Fruit fly (Drosophila melanogaster) whole organism, embryonic: Measurements from ENCODE around the gene CG10874.
A peak's percentile ranks its signal among the peaks of the same experiment; 100 is the strongest.

Experiments
- CG10959 ChIP-seq: fragments of 200-800 bp; sonication (Bioruptor generic); IDR thresholded peaks from 2 replicates; pipeline ENCODE4 v1.3.6; 2022; ENCODE audit warnings: missing biosample characterization, missing genetic modification characterization
- CG10979 ChIP-seq: fragments of 200-800 bp; sonication (Bioruptor generic); optimal IDR thresholded peaks from 2 replicates; lab custom pipeline; 2018; ENCODE audit warnings: missing biosample characterization, mild to moderate bottlenecking, missing genetic modification characterization, moderate library complexity
- CG11093 ChIP-seq: fragments of 200-800 bp; sonication (Bioruptor generic); IDR thresholded peaks from 3 replicates; pipeline ENCODE4 v1.3.6; 2022; ENCODE audit warnings: missing biosample characterization, missing genetic modification characterization
- CG12769 ChIP-seq: fragments of 200-800 bp; sonication (Bioruptor generic); optimal IDR thresholded peaks from 2 replicates; lab custom pipeline; 2019; ENCODE audit warnings: missing biosample characterization, mild to moderate bottlenecking, missing genetic modification characterization, moderate library complexity
- CG14014 ChIP-seq: fragments of 200-800 bp; sonication (Bioruptor generic); IDR thresholded peaks from 2 replicates; pipeline ENCODE4 v1.3.6; 2022; ENCODE audit warnings: missing biosample characterization, missing genetic modification characterization
- CG14710 ChIP-seq: fragments of 200-800 bp; sonication (Bioruptor generic); optimal IDR thresholded peaks from 3 replicates; lab custom pipeline; 2019; ENCODE audit warnings: missing biosample characterization, mild to moderate bottlenecking, missing genetic modification characterization, moderate library complexity
- CG14965 ChIP-seq: fragments of 200-800 bp; sonication (Bioruptor generic); optimal IDR thresholded peaks from 2 replicates; lab custom pipeline; 2016; ENCODE audit warnings: missing biosample characterization, missing genetic modification characterization, borderline replicate concordance
- CG15696 ChIP-seq: fragments of 200-800 bp; sonication (Bioruptor generic); optimal IDR thresholded peaks from 2 replicates; lab custom pipeline; 2019; ENCODE audit warnings: missing biosample characterization, mild to moderate bottlenecking, missing genetic modification characterization, moderate library complexity
- CG17186 ChIP-seq: fragments of 200-800 bp; sonication (Bioruptor generic); optimal IDR thresholded peaks from 3 replicates; lab custom pipeline; 2017; ENCODE audit warnings: missing biosample characterization, missing genetic modification reagents, missing genetic modification characterization
- CG17829 ChIP-seq: fragments of 200-800 bp; optimal IDR thresholded peaks from 2 replicates; lab custom pipeline; 2019; ENCODE audit warnings: missing biosample characterization, mild to moderate bottlenecking, missing genetic modification characterization, moderate library complexity
- CG18011 ChIP-seq: fragments of 200-800 bp; sonication (Bioruptor generic); optimal IDR thresholded peaks from 2 replicates; lab custom pipeline; 2017; ENCODE audit warnings: missing biosample characterization, missing genetic modification characterization, mild to moderate bottlenecking, moderate library complexity, missing genotype
- CG2875 ChIP-seq: fragments of 200-800 bp; sonication (Bioruptor generic); optimal IDR thresholded peaks from 2 replicates; lab custom pipeline; 2017; ENCODE audit warnings: missing biosample characterization, mild to moderate bottlenecking, missing genetic modification characterization, missing genetic modification reagents
- CG2889 ChIP-seq: fragments of 200-800 bp; sonication (Bioruptor generic); IDR thresholded peaks from 3 replicates; pipeline ENCODE4 v1.3.6; 2022; ENCODE audit warnings: missing biosample characterization, missing genetic modification characterization
- CG30403 ChIP-seq: fragments of 200-800 bp; sonication (Bioruptor generic); optimal IDR thresholded peaks from 3 replicates; lab custom pipeline; 2016; ENCODE audit warnings: missing biosample characterization, missing genetic modification characterization
- CG30431 ChIP-seq: fragments of 200-800 bp; sonication (Bioruptor generic); optimal IDR thresholded peaks from 2 replicates; lab custom pipeline; 2017; ENCODE audit warnings: missing biosample characterization, missing genetic modification characterization
- CG7372 ChIP-seq: fragments of 200-800 bp; sonication (Bioruptor generic); IDR thresholded peaks from 2 replicates; pipeline ENCODE4 v1.3.6; 2022; ENCODE audit warnings: missing biosample characterization, missing genetic modification characterization
- CG7745 ChIP-seq: fragments of 200-800 bp; sonication (Bioruptor generic); optimal IDR thresholded peaks from 2 replicates; lab custom pipeline; 2018; ENCODE audit warnings: missing biosample characterization, mild to moderate bottlenecking, missing genetic modification characterization, moderate library complexity
- CG9609 ChIP-seq: fragments of 200-800 bp; sonication (Bioruptor generic); optimal IDR thresholded peaks from 3 replicates; lab custom pipeline; 2016; ENCODE audit warnings: missing biosample characterization, missing genetic modification characterization
- D ChIP-seq, 2 experiments: fragments of 200-800 bp in 1 of 2; fragments of >200 bp in 1 of 2; sonication (Bioruptor generic) in 1 of 2; optimal IDR thresholded peaks; 2 replicates in 1 of 2; 3 replicates in 1 of 2; lab custom pipeline; 2017; ENCODE audit warnings: mild to moderate bottlenecking in 1 of 2, missing biosample characterization in 1 of 2, missing genetic modification characterization in 1 of 2, missing genetic modification reagents in 1 of 2
- Dref ChIP-seq: fragments of 200-800 bp; sonication (Bioruptor generic); IDR thresholded peaks from 2 replicates; pipeline ENCODE4 v1.3.6; 2022; ENCODE audit warnings: missing biosample characterization, missing genetic modification characterization
- E2f2 ChIP-seq: fragments of 200-800 bp; sonication (Bioruptor generic); IDR thresholded peaks from 2 replicates; pipeline ENCODE4 v1.3.6; 2022; ENCODE audit warnings: missing biosample characterization, missing genetic modification characterization
- HLHmδ ChIP-seq: fragments of 200-800 bp; sonication (Bioruptor generic); optimal IDR thresholded peaks from 2 replicates; lab custom pipeline; 2018; ENCODE audit warnings: missing biosample characterization, mild to moderate bottlenecking, missing genetic modification characterization, moderate library complexity
- Hey ChIP-seq: fragments of 200-800 bp; sonication (Bioruptor generic); optimal IDR thresholded peaks from 3 replicates; lab custom pipeline; 2018; ENCODE audit warnings: missing biosample characterization, mild to moderate bottlenecking, missing genetic modification characterization
- Hr3 ChIP-seq: fragments of 200-800 bp; sonication (Bioruptor generic); optimal IDR thresholded peaks from 3 replicates; lab custom pipeline; 2016; ENCODE audit warnings: missing biosample characterization, missing genetic modification characterization
- Jarid2 ChIP-seq: fragments of 200-800 bp; sonication (Bioruptor generic); optimal IDR thresholded peaks from 3 replicates; lab custom pipeline; 2017; ENCODE audit warnings: mild to moderate bottlenecking, missing biosample characterization, missing genetic modification reagents, missing genetic modification characterization
- Kr ChIP-seq: fragments of 200-800 bp; sonication (Bioruptor generic); optimal IDR thresholded peaks from 2 replicates; lab custom pipeline; 2017; ENCODE audit warnings: missing biosample characterization, mild to moderate bottlenecking, missing genetic modification characterization
- MESR4 ChIP-seq: fragments of 200-800 bp; sonication (Bioruptor generic); optimal IDR thresholded peaks from 2 replicates; lab custom pipeline; 2018; ENCODE audit warnings: missing biosample characterization, mild to moderate bottlenecking, missing genetic modification characterization, moderate library complexity
- Oaz ChIP-seq: fragments of 200-800 bp; sonication (Bioruptor generic); IDR thresholded peaks from 2 replicates; pipeline ENCODE4 v1.3.6; 2022; ENCODE audit warnings: missing biosample characterization, missing genetic modification characterization
- Pdp1 ChIP-seq, 2 experiments: fragments of 200-800 bp; sonication (Bioruptor generic); optimal IDR thresholded peaks; 3 replicates each; lab custom pipeline; 2016; ENCODE audit warnings: missing biosample characterization in 2 of 2, missing genetic modification characterization in 2 of 2, mild to moderate bottlenecking in 1 of 2, moderate library complexity in 1 of 2
- Ptx1 ChIP-seq: fragments of 200-800 bp; sonication (Bioruptor generic); IDR thresholded peaks from 2 replicates; pipeline ENCODE4 v1.3.6; 2022; ENCODE audit warnings: missing biosample characterization, missing genetic modification characterization
- bab2 ChIP-seq: fragments of 200-800 bp; sonication (Bioruptor generic); optimal IDR thresholded peaks from 2 replicates; lab custom pipeline; 2016; ENCODE audit warnings: missing biosample characterization, missing genetic modification characterization
- bowl ChIP-seq: fragments of 200-800 bp; sonication (Bioruptor generic); IDR thresholded peaks from 2 replicates; pipeline ENCODE4 v1.3.6; 2022; ENCODE audit warnings: missing biosample characterization, missing genetic modification characterization
- cato ChIP-seq: fragments of 200-800 bp; sonication (Bioruptor generic); optimal IDR thresholded peaks from 2 replicates; lab custom pipeline; 2016; ENCODE audit warnings: missing biosample characterization, missing genetic modification characterization, borderline replicate concordance
- dmrt11E ChIP-seq: fragments of 200-800 bp; sonication (Bioruptor generic); optimal IDR thresholded peaks from 3 replicates; lab custom pipeline; 2018; ENCODE audit warnings: missing biosample characterization, mild to moderate bottlenecking, missing genetic modification characterization, moderate library complexity
- ems ChIP-seq: fragments of 200-800 bp; sonication (Bioruptor generic); optimal IDR thresholded peaks from 3 replicates; lab custom pipeline; 2016; ENCODE audit warnings: missing biosample characterization, missing genetic modification characterization
- eve ChIP-seq, 2 experiments: fragments of >200 bp; optimal IDR thresholded peaks; 2 replicates each; lab custom pipeline; 2017; ENCODE audit warnings: missing biosample characterization in 2 of 2, missing genetic modification characterization in 2 of 2
- fru ChIP-seq: fragments of >200 bp; optimal IDR thresholded peaks from 2 replicates; lab custom pipeline; 2017
- gcm ChIP-seq: fragments of 200-800 bp; sonication (Bioruptor generic); optimal IDR thresholded peaks from 2 replicates; lab custom pipeline; 2019; ENCODE audit warnings: missing biosample characterization, mild to moderate bottlenecking, missing genetic modification characterization, moderate library complexity
- gem ChIP-seq: fragments of 200-800 bp; sonication (Bioruptor generic); optimal IDR thresholded peaks from 2 replicates; lab custom pipeline; 2019; ENCODE audit warnings: missing biosample characterization, mild to moderate bottlenecking, missing genetic modification characterization, moderate library complexity
- jigr1 ChIP-seq: fragments of 200-800 bp; sonication (Bioruptor generic); IDR thresholded peaks from 3 replicates; pipeline ENCODE4 v1.3.6; 2022; ENCODE audit warnings: missing biosample characterization, missing genetic modification characterization
- kni ChIP-seq: fragments of 200-800 bp; sonication (Bioruptor generic); optimal IDR thresholded peaks from 3 replicates; lab custom pipeline; 2017; ENCODE audit warnings: mild to moderate bottlenecking, missing biosample characterization, missing genetic modification reagents, missing genetic modification characterization
- lola ChIP-seq, 3 experiments: fragments of >200 bp in 2 of 3; fragments of 200-800 bp in 1 of 3; sonication (Bioruptor generic) in 1 of 3; optimal IDR thresholded peaks; 2 replicates each; lab custom pipeline; 2017 to 2019; ENCODE audit warnings: missing biosample characterization in 3 of 3, missing genetic modification characterization in 3 of 3, mild to moderate bottlenecking in 1 of 3, moderate library complexity in 1 of 3
- luna ChIP-seq: fragments of 200-800 bp; sonication (Bioruptor generic); optimal IDR thresholded peaks from 2 replicates; lab custom pipeline; 2016; ENCODE audit warnings: missing biosample characterization, missing genetic modification characterization
- nom ChIP-seq: fragments of 200-800 bp; sonication (Bioruptor generic); optimal IDR thresholded peaks from 2 replicates; lab custom pipeline; 2017; ENCODE audit warnings: missing biosample characterization, missing genetic modification characterization, mild to moderate bottlenecking, moderate library complexity, missing genetic modification reagents
- ranshi ChIP-seq: fragments of 200-800 bp; sonication (Bioruptor generic); IDR thresholded peaks from 2 replicates; pipeline ENCODE4 v1.3.6; 2022; ENCODE audit warnings: missing biosample characterization, missing genetic modification characterization
- repo ChIP-seq: fragments of 200-800 bp; sonication (Bioruptor generic); optimal IDR thresholded peaks from 2 replicates; lab custom pipeline; 2016; ENCODE audit warnings: missing biosample characterization, missing genetic modification characterization
- sim ChIP-seq: fragments of 200-800 bp; sonication (Bioruptor generic); IDR thresholded peaks from 2 replicates; pipeline ENCODE4 v1.3.6; 2022; ENCODE audit warnings: missing biosample characterization, missing genetic modification characterization
- slp2 ChIP-seq: fragments of 200-800 bp; sonication (Bioruptor generic); optimal IDR thresholded peaks from 2 replicates; lab custom pipeline; 2016; ENCODE audit warnings: missing biosample characterization, missing genetic modification characterization
- z ChIP-seq: fragments of 200-800 bp; sonication (Bioruptor generic); IDR thresholded peaks from 3 replicates; pipeline ENCODE4 v1.3.6; 2022; ENCODE audit warnings: missing biosample characterization, missing genetic modification characterization
- zfh1 ChIP-seq: fragments of 200-800 bp; sonication (Bioruptor generic); IDR thresholded peaks from 3 replicates; pipeline ENCODE4 v1.3.6; 2022; ENCODE audit warnings: missing biosample characterization, missing genetic modification characterization

Gene CG10874

DNA sequence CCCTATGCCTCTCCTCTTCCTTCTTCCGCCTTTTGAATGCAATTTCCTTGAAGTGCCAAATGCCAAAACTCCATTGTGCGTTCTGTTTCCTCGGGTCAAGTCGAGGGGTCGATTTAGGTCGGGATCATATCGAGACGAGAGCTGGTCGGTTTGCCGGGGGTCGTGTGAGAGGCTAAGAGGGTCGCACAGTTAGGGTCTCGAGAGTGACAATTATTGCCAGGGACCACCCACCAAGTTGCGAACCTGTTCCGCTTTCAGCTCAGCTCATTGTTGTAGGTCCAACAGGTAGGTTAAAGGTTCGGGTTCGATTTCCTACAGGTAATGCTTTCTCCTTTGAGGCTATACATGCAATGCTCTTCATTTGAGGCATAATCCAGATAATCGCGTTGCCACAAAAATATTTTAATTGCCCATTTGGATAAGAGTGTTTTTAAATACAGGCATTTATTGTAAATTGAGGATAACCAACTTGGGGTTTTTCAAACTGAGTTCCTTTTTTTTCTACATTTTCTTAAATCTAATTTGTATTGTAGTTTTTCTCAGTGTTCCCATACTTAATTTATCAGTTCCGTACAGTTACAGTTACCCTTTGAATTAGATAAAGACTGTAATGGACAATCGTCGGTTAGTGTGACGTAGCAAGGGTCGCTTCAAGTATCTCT is 19.6 kb downstream of the CG10874 start (continued):
- TF ChIP-seq CG14965 (GFP tag; lab: Kevin White, UChicago) = no peak
- peak; percentile 8 for TF ChIP-seq CG14710 (tag; lab: Kevin White, UChicago)
- no peak for TF ChIP-seq CG17186
- no peak for TF ChIP-seq slp2 (GFP tag; lab: Kevin White, UChicago)
- no peak for TF ChIP-seq CG10959 (GFP tag; lab: Robert Waterston, UW)
- TF ChIP-seq bab2 (GFP tag; lab: Kevin White, UChicago) = no peak
- TF ChIP-seq CG7745 = no peak
- TF ChIP-seq D (optimal IDR thresholded peaks at IDR 0.05; lab: Kevin White, UChicago) = peak; percentile 98
- TF ChIP-seq D (GFP tag; optimal IDR thresholded peaks at IDR 0.05; lab: Kevin White, UChicago) = no peak
- no peak for TF ChIP-seq cato (GFP tag; lab: Kevin White, UChicago)
- TF ChIP-seq Hey (tag; lab: Kevin White, UChicago) = no peak
- TF ChIP-seq CG2875 (GFP tag; lab: Kevin White, UChicago) = no peak
- TF ChIP-seq MESR4 (GFP tag; lab: Kevin White, UChicago) = no peak
- no peak for TF ChIP-seq z
- no peak for TF ChIP-seq jigr1
- TF ChIP-seq eve (GFP tag; optimal IDR thresholded peaks at IDR 0.05; lab: Kevin White, UChicago) = peak in 1 of 2 experiments; percentile 41
- TF ChIP-seq CG12769 (tag; lab: Kevin White, UChicago) = no peak
- TF ChIP-seq lola (GFP tag; optimal IDR thresholded peaks at IDR 0.05; lab: Kevin White, UChicago) = peak in 1 of 3 experiments; percentile 3
- no peak for TF ChIP-seq CG2889 (GFP tag; lab: Robert Waterston, UW)
- TF ChIP-seq nom (GFP tag; lab: Kevin White, UChicago) = no peak
- TF ChIP-seq Oaz (GFP tag; lab: Robert Waterston, UW) = no peak
- no peak for TF ChIP-seq CG11093 (GFP tag; lab: Robert Waterston, UW)
- peak; percentile 37 for TF ChIP-seq CG10979
- TF ChIP-seq HLHmδ (GFP tag; lab: Kevin White, UChicago) = no peak
- no peak for TF ChIP-seq Hr3 (GFP tag; lab: Kevin White, UChicago)
- TF ChIP-seq CG7372 (GFP tag; lab: Robert Waterston, UW) = no peak
- no peak for TF ChIP-seq ranshi (GFP tag; lab: Robert Waterston, UW)
- peak; percentile 4 for TF ChIP-seq kni (GFP tag; lab: Kevin White, UChicago)
- TF ChIP-seq gcm (GFP tag; lab: Kevin White, UChicago) = no peak
- TF ChIP-seq bowl (GFP tag; lab: Robert Waterston, UW) = no peak
- no peak for TF ChIP-seq CG18011 (GFP tag; lab: Kevin White, UChicago)
- TF ChIP-seq CG30431 (GFP tag; lab: Kevin White, UChicago) = no peak
- TF ChIP-seq CG9609 (GFP tag; lab: Kevin White, UChicago) = no peak
- TF ChIP-seq Ptx1 (GFP tag; lab: Robert Waterston, UW) = peak; percentile 33; the same call in 1 of the 2 replicates
- no peak for TF ChIP-seq CG15696 (tag; lab: Kevin White, UChicago)
- no peak for TF ChIP-seq Kr (GFP tag; lab: Kevin White, UChicago)
- TF ChIP-seq zfh1 = no peak
- TF ChIP-seq gem = peak; percentile 49
- TF ChIP-seq E2f2 (GFP tag; lab: Robert Waterston, UW) = no peak
- TF ChIP-seq CG17829 (tag; lab: Kevin White, UChicago) = no peak
- TF ChIP-seq Jarid2 (GFP tag; lab: Kevin White, UChicago) = no peak
- no peak for TF ChIP-seq ems
- no peak for TF ChIP-seq sim (GFP tag; lab: Robert Waterston, UW)
- no peak for TF ChIP-seq repo (GFP tag; lab: Kevin White, UChicago)
- TF ChIP-seq Pdp1 (GFP tag; optimal IDR thresholded peaks at IDR 0.05; lab: Kevin White, UChicago) = peak in 1 of 2 experiments; percentile 37
- TF ChIP-seq luna (GFP tag; lab: Kevin White, UChicago) = no peak
- TF ChIP-seq dmrt11E (tag; lab: Kevin White, UChicago) = peak; percentile 4
- TF ChIP-seq CG30403 (GFP tag; lab: Kevin White, UChicago) = peak; percentile 21
- TF ChIP-seq fru = no peak
- TF ChIP-seq CG14014 (GFP tag; lab: Robert Waterston, UW) = no peak
- no peak for TF ChIP-seq Dref (GFP tag; lab: Robert Waterston, UW)
